Worm (Caenorhabditis elegans) whole organism, L3 larva: ENCODE measurements around the gene ugt-4.
A peak's percentile ranks its signal among the peaks of the same experiment; 100 is the strongest.

Experiments
- ZK546.5 ChIP-seq: sonication (generic microtip); optimal IDR thresholded peaks from 2 replicates; lab custom pipeline; 2017; ENCODE audit warnings: missing biosample characterization, missing genetic modification characterization
- ceh-82 ChIP-seq: fragments of 150-350 bp; optimal IDR thresholded peaks from 2 replicates; lab custom pipeline; 2014; ENCODE audit warnings: missing biosample characterization, missing genetic modification characterization
- daf-12 ChIP-seq: fragments of 150-350 bp; optimal IDR thresholded peaks from 2 replicates; lab custom pipeline; 2014; ENCODE audit warnings: missing biosample characterization, missing genetic modification reagents, missing genetic modification characterization
- fos-1 ChIP-seq: fragments of 150-350 bp; optimal IDR thresholded peaks from 2 replicates; lab custom pipeline; 2014; ENCODE audit warnings: missing biosample characterization, missing genetic modification characterization
- jun-1 ChIP-seq: fragments of 150-350 bp; optimal IDR thresholded peaks from 2 replicates; lab custom pipeline; 2014; ENCODE audit warnings: missing biosample characterization, missing genetic modification reagents, missing genetic modification characterization
- mdl-1 ChIP-seq: fragments of 150-350 bp; optimal IDR thresholded peaks from 2 replicates; lab custom pipeline; 2014; ENCODE audit warnings: missing biosample characterization, missing genetic modification characterization
- nfya-1 ChIP-seq: sonication (generic microtip); optimal IDR thresholded peaks from 2 replicates; lab custom pipeline; 2017; ENCODE audit warnings: missing genetic modification characterization, mild to moderate bottlenecking, missing compliant biosample characterization, antibody characterized with exemption, moderate library complexity; ENCODE audit not compliant: insufficient read depth
- nhr-237 ChIP-seq: fragments of 150-350 bp; optimal IDR thresholded peaks from 2 replicates; lab custom pipeline; 2014; ENCODE audit warnings: missing biosample characterization, missing genetic modification characterization
- nhr-76 ChIP-seq: fragments of 150-350 bp; sonication (generic microtip); optimal IDR thresholded peaks from 5 replicates; lab custom pipeline; 2014; ENCODE audit warnings: missing biosample characterization, missing genetic modification characterization

DNA sequence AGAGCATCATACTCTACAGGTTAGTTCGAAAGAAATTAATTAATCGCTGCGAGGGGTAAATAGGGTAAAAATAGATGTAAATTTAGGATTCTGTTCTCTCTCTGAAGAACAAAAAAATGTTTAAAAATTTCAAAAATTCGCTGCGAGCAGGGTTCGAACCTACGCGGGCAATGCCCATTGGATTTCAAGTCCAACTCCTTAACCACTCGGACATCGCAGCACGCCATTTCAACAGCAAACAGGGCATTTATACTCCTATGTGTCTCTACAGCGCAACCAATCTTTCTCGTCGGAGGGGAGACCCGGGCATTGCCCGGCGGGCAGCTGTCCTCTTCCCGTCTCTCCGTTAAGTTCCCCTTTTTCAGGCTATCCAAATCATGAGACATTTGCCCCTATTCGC, 14.9 kb downstream of the ugt-4 start:
- TF ChIP-seq nhr-76 (tag; lab: Kevin White, UChicago) (no peak), fos-1 (no peak), ZK546.5 (tag; lab: Kevin White, UChicago) (no peak), nfya-1 (tag; lab: Kevin White, UChicago) (peak; percentile 49), nhr-237 (tag; lab: Kevin White, UChicago) (no peak), jun-1 (tag; lab: Kevin White, UChicago) (no peak), mdl-1 (tag; lab: Kevin White, UChicago) (no peak), daf-12 (tag; lab: Kevin White, UChicago) (no peak), ceh-82 (tag; lab: Kevin White, UChicago) (peak; percentile 35)
